Fruit fly (Drosophila melanogaster) whole organism, embryonic: ENCODE results near the gene CG44158.
A peak's percentile ranks its signal among the peaks of the same experiment; 100 is the strongest.

Experiments used
- Bdp1 ChIP-seq: fragments of 200-800 bp; sonication (Bioruptor generic); optimal IDR thresholded peaks from 3 replicates; lab custom pipeline; 2016; ENCODE audit warnings: missing biosample characterization, missing genetic modification characterization
- CG11398 ChIP-seq: fragments of 200-800 bp; sonication (Bioruptor generic); optimal IDR thresholded peaks from 2 replicates; lab custom pipeline; 2016; ENCODE audit warnings: missing biosample characterization, missing genetic modification characterization
- CG11456 ChIP-seq: fragments of 200-800 bp; sonication (Bioruptor generic); IDR thresholded peaks from 3 replicates; pipeline ENCODE4 v1.3.6; 2022; ENCODE audit warnings: missing biosample characterization, missing genetic modification characterization
- CG11695 ChIP-seq: fragments of 200-800 bp; sonication (Bioruptor generic); IDR thresholded peaks from 3 replicates; pipeline ENCODE4 v1.3.6; 2022; ENCODE audit warnings: missing biosample characterization, missing genetic modification characterization
- CG15011 ChIP-seq: fragments of 200-800 bp; sonication (Bioruptor generic); optimal IDR thresholded peaks from 3 replicates; lab custom pipeline; 2018; ENCODE audit warnings: missing biosample characterization, mild to moderate bottlenecking, missing genetic modification characterization
- CG17361 ChIP-seq: fragments of 200-800 bp; sonication (Bioruptor generic); IDR thresholded peaks from 3 replicates; pipeline ENCODE4 v1.3.6; 2022; ENCODE audit warnings: missing biosample characterization, missing genetic modification characterization
- CG17385 ChIP-seq: fragments of 200-800 bp; sonication (Bioruptor generic); optimal IDR thresholded peaks from 3 replicates; lab custom pipeline; 2018; ENCODE audit warnings: missing biosample characterization, mild to moderate bottlenecking, missing genetic modification characterization
- CG17612 ChIP-seq: fragments of 200-800 bp; sonication (Bioruptor generic); IDR thresholded peaks from 2 replicates; pipeline ENCODE4 v1.3.6; 2022; ENCODE audit warnings: missing biosample characterization, missing genetic modification characterization
- CG17829 ChIP-seq: fragments of 200-800 bp; optimal IDR thresholded peaks from 2 replicates; lab custom pipeline; 2019; ENCODE audit warnings: missing biosample characterization, mild to moderate bottlenecking, missing genetic modification characterization, moderate library complexity
- CG30020 ChIP-seq: fragments of 200-800 bp; optimal IDR thresholded peaks from 2 replicates; lab custom pipeline; 2019; ENCODE audit warnings: missing biosample characterization, mild to moderate bottlenecking, missing genetic modification characterization, moderate library complexity
- CG33213 ChIP-seq: fragments of 200-800 bp; sonication (Bioruptor generic); optimal IDR thresholded peaks from 3 replicates; lab custom pipeline; 2016; ENCODE audit warnings: missing biosample characterization, missing genetic modification characterization
- CG3726 ChIP-seq: fragments of 200-800 bp; sonication (Bioruptor generic); IDR thresholded peaks from 3 replicates; pipeline ENCODE4, ENCODE4 v1.3.6; 2022; ENCODE audit warnings: missing biosample characterization, missing genetic modification characterization
- CG3847 ChIP-seq: fragments of 200-800 bp; sonication (Bioruptor generic); IDR thresholded peaks from 2 replicates; pipeline ENCODE4 v1.3.6; 2022; ENCODE audit warnings: missing biosample characterization, missing genetic modification characterization
- CG3995 ChIP-seq: fragments of 200-800 bp; sonication (Bioruptor generic); optimal IDR thresholded peaks from 3 replicates; lab custom pipeline; 2016; ENCODE audit warnings: missing biosample characterization, missing genetic modification characterization
- CG4730 ChIP-seq: fragments of 200-800 bp; sonication (Bioruptor generic); IDR thresholded peaks from 2 replicates; pipeline ENCODE4 v1.3.6; 2022; ENCODE audit warnings: missing biosample characterization, missing genetic modification characterization
- CG6175 ChIP-seq: fragments of 200-800 bp; sonication (Bioruptor generic); IDR thresholded peaks from 3 replicates; pipeline ENCODE4 v1.3.6; 2022; ENCODE audit warnings: missing biosample characterization, missing genetic modification characterization
- CG6683 ChIP-seq: fragments of 200-800 bp; sonication (Bioruptor generic); optimal IDR thresholded peaks from 2 replicates; lab custom pipeline; 2017; ENCODE audit warnings: missing biosample characterization, mild to moderate bottlenecking, missing genetic modification characterization, missing genetic modification reagents
- CG7928 ChIP-seq: fragments of 200-800 bp; sonication (Bioruptor generic); optimal IDR thresholded peaks from 2 replicates; lab custom pipeline; 2017; ENCODE audit warnings: missing biosample characterization, mild to moderate bottlenecking, missing genetic modification characterization
- CG8359 ChIP-seq: fragments of 200-800 bp; sonication (Bioruptor generic); optimal IDR thresholded peaks from 2 replicates; lab custom pipeline; 2017; ENCODE audit warnings: missing biosample characterization, mild to moderate bottlenecking, missing genetic modification characterization, borderline replicate concordance
- CG8944 ChIP-seq: fragments of 200-800 bp; sonication (Bioruptor generic); optimal IDR thresholded peaks from 3 replicates; lab custom pipeline; 2016; ENCODE audit warnings: missing biosample characterization, missing genetic modification characterization
- CG9876 ChIP-seq: fragments of 200-800 bp; sonication (Bioruptor generic); optimal IDR thresholded peaks from 2 replicates; lab custom pipeline; 2016; ENCODE audit warnings: missing biosample characterization, missing genetic modification characterization
- Ets97D ChIP-seq: fragments of 200-800 bp; sonication (Bioruptor generic); optimal IDR thresholded peaks from 3 replicates; lab custom pipeline; 2016; ENCODE audit warnings: missing biosample characterization, missing genetic modification characterization
- H15 ChIP-seq: fragments of 200-800 bp; sonication (Bioruptor generic); IDR thresholded peaks from 3 replicates; pipeline ENCODE4 v1.3.6; 2022; ENCODE audit warnings: missing biosample characterization, missing genetic modification characterization
- Lhr ChIP-seq: fragments of 200-800 bp; sonication (Bioruptor generic); optimal IDR thresholded peaks from 3 replicates; lab custom pipeline; 2017; ENCODE audit warnings: mild to moderate bottlenecking, missing biosample characterization, missing genetic modification reagents, missing genetic modification characterization
- Lpt ChIP-seq: fragments of >200 bp; optimal IDR thresholded peaks from 2 replicates; lab custom pipeline; 2018; ENCODE audit warnings: missing biosample characterization, missing genetic modification characterization
- MBD-R2 ChIP-seq: fragments of 200-800 bp; sonication (Bioruptor generic); IDR thresholded peaks from 2 replicates; pipeline ENCODE4 v1.3.6; 2022; ENCODE audit warnings: missing biosample characterization, missing genetic modification characterization
- Oaz ChIP-seq: fragments of 200-800 bp; sonication (Bioruptor generic); IDR thresholded peaks from 2 replicates; pipeline ENCODE4 v1.3.6; 2022; ENCODE audit warnings: missing biosample characterization, missing genetic modification characterization
- Sry-δ ChIP-seq: fragments of 200-800 bp; sonication (Bioruptor generic); optimal IDR thresholded peaks from 2 replicates; lab custom pipeline; 2016; ENCODE audit warnings: missing biosample characterization, missing genetic modification characterization
- ab ChIP-seq: fragments of 200-800 bp; sonication (Bioruptor generic); optimal IDR thresholded peaks from 2 replicates; lab custom pipeline; 2016; ENCODE audit warnings: missing biosample characterization, missing genetic modification characterization
- ac ChIP-seq: fragments of 200-800 bp; sonication (Bioruptor generic); optimal IDR thresholded peaks from 3 replicates; lab custom pipeline; 2017; ENCODE audit warnings: missing biosample characterization, mild to moderate bottlenecking, missing genetic modification characterization
- ash1 ChIP-seq: fragments of 200-800 bp; sonication (Bioruptor generic); optimal IDR thresholded peaks from 2 replicates; lab custom pipeline; 2018; ENCODE audit warnings: missing biosample characterization, mild to moderate bottlenecking, missing genetic modification characterization
- cg ChIP-seq: fragments of 200-800 bp; sonication (Bioruptor generic); optimal IDR thresholded peaks from 3 replicates; lab custom pipeline; 2019; ENCODE audit warnings: missing biosample characterization, mild to moderate bottlenecking, missing genetic modification characterization, moderate library complexity
- ci ChIP-seq: fragments of 200-800 bp; sonication (Bioruptor generic); IDR thresholded peaks from 3 replicates; pipeline ENCODE4 v1.3.6; 2022; ENCODE audit warnings: missing biosample characterization, missing genetic modification characterization
- corto ChIP-seq: fragments of 200-800 bp; sonication (Bioruptor generic); optimal IDR thresholded peaks from 2 replicates; lab custom pipeline; 2016; ENCODE audit warnings: missing biosample characterization, mild to moderate bottlenecking, missing genetic modification characterization, moderate library complexity
- crp ChIP-seq, 2 experiments: fragments of 200-800 bp; sonication (Bioruptor generic); optimal IDR thresholded peaks; 2 replicates in 1 of 2; 3 replicates in 1 of 2; lab custom pipeline; 2017; ENCODE audit warnings: missing biosample characterization in 2 of 2, missing genetic modification characterization in 2 of 2, mild to moderate bottlenecking in 1 of 2, moderate library complexity in 1 of 2
- dati ChIP-seq: fragments of 200-800 bp; sonication (Bioruptor generic); IDR thresholded peaks from 2 replicates; pipeline ENCODE4 v1.3.6; 2022; ENCODE audit warnings: missing biosample characterization, missing genetic modification characterization
- dmrt99B ChIP-seq: fragments of 200-800 bp; sonication (Bioruptor generic); optimal IDR thresholded peaks from 2 replicates; lab custom pipeline; 2018; ENCODE audit warnings: missing biosample characterization, mild to moderate bottlenecking, missing genetic modification characterization, moderate library complexity
- ewg ChIP-seq: fragments of 200-800 bp; sonication (Bioruptor generic); optimal IDR thresholded peaks from 3 replicates; lab custom pipeline; 2017; ENCODE audit warnings: mild to moderate bottlenecking, missing biosample characterization, missing genetic modification reagents, missing genetic modification characterization
- fu2 ChIP-seq: fragments of 200-800 bp; sonication (Bioruptor generic); optimal IDR thresholded peaks from 2 replicates; lab custom pipeline; 2016; ENCODE audit warnings: missing biosample characterization, missing genetic modification characterization
- insv ChIP-seq, 2 experiments: fragments of 200-800 bp; sonication (Bioruptor generic); optimal IDR thresholded peaks; 3 replicates each; lab custom pipeline; 2016 to 2018; ENCODE audit warnings: missing biosample characterization in 2 of 2, missing genetic modification characterization in 2 of 2
- kni ChIP-seq: fragments of 200-800 bp; sonication (Bioruptor generic); optimal IDR thresholded peaks from 3 replicates; lab custom pipeline; 2017; ENCODE audit warnings: mild to moderate bottlenecking, missing biosample characterization, missing genetic modification reagents, missing genetic modification characterization
- mam ChIP-seq: fragments of 200-800 bp; sonication (Bioruptor generic); optimal IDR thresholded peaks from 3 replicates; lab custom pipeline; 2016; ENCODE audit warnings: missing biosample characterization, missing genetic modification characterization
- nom ChIP-seq: fragments of 200-800 bp; sonication (Bioruptor generic); optimal IDR thresholded peaks from 2 replicates; lab custom pipeline; 2017; ENCODE audit warnings: missing biosample characterization, missing genetic modification characterization, mild to moderate bottlenecking, moderate library complexity, missing genetic modification reagents
- oc ChIP-seq: fragments of 200-800 bp; sonication (Bioruptor generic); optimal IDR thresholded peaks from 2 replicates; lab custom pipeline; 2018; ENCODE audit warnings: missing biosample characterization, mild to moderate bottlenecking, missing genetic modification characterization, moderate library complexity
- onecut ChIP-seq: fragments of 200-800 bp; sonication (Bioruptor generic); IDR thresholded peaks from 2 replicates; pipeline ENCODE4 v1.3.6; 2022; ENCODE audit warnings: missing biosample characterization, missing genetic modification characterization
- rib ChIP-seq: fragments of 200-800 bp; sonication (Bioruptor generic); IDR thresholded peaks from 2 replicates; pipeline ENCODE4 v1.3.6; 2022; ENCODE audit warnings: missing biosample characterization, missing genetic modification characterization
- tgo ChIP-seq: fragments of 200-800 bp; sonication (Bioruptor generic); IDR thresholded peaks from 3 replicates; pipeline ENCODE4 v1.3.6; 2022; ENCODE audit warnings: missing biosample characterization, missing genetic modification characterization
- tio ChIP-seq: fragments of 200-800 bp; sonication (Bioruptor generic); optimal IDR thresholded peaks from 2 replicates; lab custom pipeline; 2017; ENCODE audit warnings: missing biosample characterization, missing genetic modification characterization, inconsistent platforms
- toy ChIP-seq: fragments of 200-800 bp; sonication (Bioruptor generic); IDR thresholded peaks from 2 replicates; pipeline ENCODE4 v1.3.6; 2022; ENCODE audit warnings: missing biosample characterization, missing genetic modification characterization
- unpg ChIP-seq: fragments of 200-800 bp; sonication (Bioruptor generic); optimal IDR thresholded peaks from 3 replicates; lab custom pipeline; 2018; ENCODE audit warnings: missing biosample characterization, mild to moderate bottlenecking, missing genetic modification characterization, moderate library complexity
- usp ChIP-seq: fragments of >200 bp; optimal IDR thresholded peaks from 2 replicates; lab custom pipeline; 2017; ENCODE audit warnings: missing biosample characterization, missing genetic modification characterization

Gene CG44158

DNA sequence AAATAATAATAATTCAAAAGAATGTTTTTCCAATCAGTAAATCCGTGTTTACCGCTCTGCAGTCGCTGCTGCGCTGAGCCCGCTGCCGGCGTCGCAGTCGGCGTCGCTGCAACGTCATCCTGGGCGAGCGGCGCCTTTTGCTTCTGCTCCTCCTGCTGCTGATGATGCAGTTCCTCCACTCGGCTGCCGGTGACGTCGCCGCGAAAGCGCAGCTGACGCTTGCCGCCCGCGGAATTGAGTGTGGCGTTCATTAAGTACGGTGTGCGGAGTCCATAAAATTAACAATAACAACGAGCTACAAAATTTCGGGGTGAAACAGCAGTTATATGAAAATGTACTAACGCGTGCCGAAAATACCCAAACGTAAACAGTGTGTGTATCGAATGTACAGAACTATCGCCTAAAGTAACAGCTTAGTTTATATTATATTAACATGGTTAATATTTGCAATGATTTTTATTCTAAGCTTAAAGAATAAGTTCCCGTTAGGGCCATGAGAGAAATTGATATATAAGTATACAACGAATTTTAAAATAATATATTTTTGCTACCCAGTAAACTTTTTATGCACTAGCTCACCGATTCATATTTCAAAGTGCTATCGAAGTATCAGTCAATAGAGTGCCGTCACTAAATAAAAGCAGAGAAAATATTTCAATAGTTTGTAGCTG is 44.4 kb upstream of the CG44158 start, which contains the start of the genes CG7218 and Cbp20 (continued):
- no peak for TF ChIP-seq tio (GFP tag; lab: Kevin White, UChicago)
- TF ChIP-seq CG7928 (GFP tag; lab: Kevin White, UChicago), result peak; percentile 21
- no peak for TF ChIP-seq CG6683 (GFP tag; lab: Kevin White, UChicago)
- no peak for TF ChIP-seq CG11398
- TF ChIP-seq dmrt99B (tag; lab: Kevin White, UChicago), result peak; percentile 52
- no peak for TF ChIP-seq ash1
- peak; percentile 62 for TF ChIP-seq tgo (GFP tag; lab: Robert Waterston, UW)
- TF ChIP-seq onecut, result peak; percentile 47; the same call in 1 of the 2 replicates
- TF ChIP-seq fu2, result peak; percentile 32
- TF ChIP-seq Ets97D (GFP tag; lab: Kevin White, UChicago), result peak; percentile 60
- peak in 1 of 2 experiments; percentile 73 for TF ChIP-seq crp (GFP tag; optimal IDR thresholded peaks at IDR 0.05; lab: Kevin White, UChicago)
- TF ChIP-seq dati (GFP tag; lab: Robert Waterston, UW), result 0 out of 2 replicates have a peak, but pooled peaks have one; percentile 26
- no peak for TF ChIP-seq ac
- TF ChIP-seq rib (GFP tag; lab: Robert Waterston, UW), result peak; percentile 62; the same call in 1 of the 2 replicates
- TF ChIP-seq CG17829 (tag; lab: Kevin White, UChicago), result peak; percentile 75
- TF ChIP-seq kni (GFP tag; lab: Kevin White, UChicago), result peak; percentile 19
- TF ChIP-seq Lhr (GFP tag; lab: Kevin White, UChicago), result no peak
- no peak for TF ChIP-seq CG9876 (GFP tag; lab: Kevin White, UChicago)
- peak; percentile 61 for TF ChIP-seq unpg
- TF ChIP-seq Lpt (GFP tag; lab: Kevin White, UChicago), result no peak
- peak; percentile 26 for TF ChIP-seq Bdp1 (GFP tag; lab: Kevin White, UChicago)
- TF ChIP-seq ewg, result no peak
- peak; percentile 50 for TF ChIP-seq CG8944
- TF ChIP-seq CG33213 (GFP tag; lab: Kevin White, UChicago), result no peak
- TF ChIP-seq CG30020 (tag; lab: Kevin White, UChicago), result peak; percentile 67
- peak; percentile 69; the same call in 1 of the 3 replicates for TF ChIP-seq CG6175 (GFP tag; lab: Robert Waterston, UW)
- TF ChIP-seq Oaz (GFP tag; lab: Robert Waterston, UW), result no peak
- peak; percentile 52; the same call in 1 of the 2 replicates for TF ChIP-seq CG17612
- 0 out of 3 replicates have a peak, but pooled peaks have one; percentile 8 for TF ChIP-seq CG11695
- peak; percentile 78 for TF ChIP-seq CG4730 (GFP tag; lab: Robert Waterston, UW)
- TF ChIP-seq corto, result no peak
- no peak for TF ChIP-seq CG3726
- no peak for TF ChIP-seq nom (GFP tag; lab: Kevin White, UChicago)
- peak; percentile 65; the same call in 1 of the 3 replicates for TF ChIP-seq H15 (GFP tag; lab: Robert Waterston, UW)
- peak; percentile 80 for TF ChIP-seq CG17361 (GFP tag; lab: Robert Waterston, UW)
- no peak for TF ChIP-seq usp (GFP tag; lab: Kevin White, UChicago)
- peak; percentile 60 for TF ChIP-seq CG17385 (GFP tag; lab: Kevin White, UChicago)
- no peak for TF ChIP-seq CG8359
- TF ChIP-seq CG11456 (GFP tag; lab: Robert Waterston, UW), result peak; percentile 90
- TF ChIP-seq CG15011 (GFP tag; lab: Kevin White, UChicago), result no peak

DNA sequence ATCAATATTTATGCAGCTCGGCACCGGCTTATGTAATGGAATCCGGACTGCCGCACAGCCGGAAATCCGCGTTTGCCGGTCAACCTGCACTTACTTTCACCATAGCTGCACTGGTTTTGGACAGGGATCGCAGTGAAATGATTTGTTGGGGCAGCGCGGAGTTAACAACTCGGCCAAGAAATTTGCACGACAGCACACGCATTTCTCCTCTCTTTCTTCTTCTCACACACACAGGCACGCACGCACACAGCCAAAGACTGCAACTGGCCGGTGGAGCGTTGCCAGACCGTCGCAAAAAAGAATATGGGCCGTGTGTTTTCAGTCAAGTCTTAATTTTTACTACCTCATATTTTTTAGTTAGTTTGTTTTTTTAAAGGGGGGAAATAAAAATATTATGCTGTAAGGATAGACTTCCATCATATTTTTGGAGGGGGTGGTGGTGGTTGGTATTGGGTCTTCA is 42.3 kb upstream of the CG44158 start:
- TF ChIP-seq oc (tag; lab: Kevin White, UChicago), result no peak
- TF ChIP-seq cg (GFP tag; lab: Kevin White, UChicago), result peak; percentile 81
- TF ChIP-seq MBD-R2 (GFP tag; lab: Robert Waterston, UW), result peak; percentile 56
- TF ChIP-seq ci (GFP tag; lab: Robert Waterston, UW), result peak; percentile 29; the same call in 1 of the 3 replicates
- peak; percentile 29 for TF ChIP-seq mam
- peak; percentile 34 for TF ChIP-seq CG7928 (GFP tag; lab: Kevin White, UChicago)
- no peak for TF ChIP-seq toy (GFP tag; lab: Robert Waterston, UW)
- no peak for TF ChIP-seq ab
- peak in 1 of 2 experiments; percentile 29 for TF ChIP-seq insv (GFP tag; optimal IDR thresholded peaks at IDR 0.05; lab: Kevin White, UChicago)
- peak; percentile 28; the same call in 1 of the 2 replicates for TF ChIP-seq CG3847 (GFP tag; lab: Robert Waterston, UW)
- TF ChIP-seq crp (GFP tag; optimal IDR thresholded peaks at IDR 0.05; lab: Kevin White, UChicago), result peak in 1 of 2 experiments; percentile 20
- TF ChIP-seq Sry-δ (GFP tag; lab: Kevin White, UChicago), result peak; percentile 31
- TF ChIP-seq CG3995 (GFP tag; lab: Kevin White, UChicago), result peak; percentile 5
